Worm (Caenorhabditis elegans) whole organism, midembryonic: Measurements from ENCODE around the gene C25H3.15.

Experiments
- T22C8.4 ChIP-seq: fragments of 200-800 bp; sonication (Bioruptor generic); IDR thresholded peaks from 2 replicates; pipeline ENCODE4 v1.3.6; 2022; ENCODE audit warnings: missing genetic modification characterization, missing compliant biosample characterization
- cog-1 ChIP-seq: sonication (generic microtip); optimal IDR thresholded peaks from 2 replicates; lab custom pipeline; 2016; ENCODE audit warnings: missing genetic modification characterization, missing compliant biosample characterization
- flt-1 ChIP-seq: fragments of 200-800 bp; sonication (Bioruptor generic); IDR thresholded peaks from 2 replicates; pipeline ENCODE4 v1.3.6; 2022; ENCODE audit warnings: missing genetic modification characterization, missing compliant biosample characterization
- klf-2 ChIP-seq: fragments of 200-800 bp; sonication (Bioruptor generic); conservative IDR thresholded peaks from 2 replicates; pipeline ENCODE4 v1.3.6; 2022; ENCODE audit warnings: missing genetic modification reagents, missing genetic modification characterization, missing compliant biosample characterization
- med-1 ChIP-seq: sonication (generic microtip); optimal IDR thresholded peaks from 2 replicates; lab custom pipeline; 2017; ENCODE audit warnings: missing genetic modification characterization, mild to moderate bottlenecking, missing compliant biosample characterization, antibody characterized with exemption, missing genetic modification reagents; ENCODE audit not compliant: insufficient read depth
- ref-1 ChIP-seq: fragments of 200-800 bp; sonication (Bioruptor generic); conservative IDR thresholded peaks from 2 replicates; pipeline ENCODE4 v1.3.6; 2022; ENCODE audit warnings: missing genetic modification reagents, missing genetic modification characterization, missing compliant biosample characterization
- tab-1 ChIP-seq: fragments of 200-800 bp; sonication (Bioruptor generic); IDR thresholded peaks from 2 replicates; pipeline ENCODE4 v1.3.6; 2022; ENCODE audit warnings: missing genetic modification characterization, missing compliant biosample characterization
- ztf-23 ChIP-seq: fragments of 200-800 bp; sonication (Bioruptor generic); IDR thresholded peaks from 2 replicates; pipeline ENCODE4 v1.3.6; 2022; ENCODE audit warnings: missing genetic modification reagents, missing genetic modification characterization, missing compliant biosample characterization
- ztf-29 ChIP-seq: fragments of 200-800 bp; sonication (Bioruptor generic); IDR thresholded peaks from 2 replicates; pipeline ENCODE4 v1.3.6; 2022; ENCODE audit warnings: missing genetic modification reagents, missing genetic modification characterization, missing compliant biosample characterization

Gene C25H3.15

ce11 chrII:5708154-5708553, 43.0 kb downstream of the C25H3.15 start:
- no peak for TF ChIP-seq med-1 (GFP tag; lab: Kevin White, UChicago)

ce11 chrII:5710835-5711234, 45.7 kb downstream of the C25H3.15 start:
- TF ChIP-seq klf-2 (GFP tag; lab: Robert Waterston, UW) (no peak), flt-1 (no peak), ztf-23 (GFP tag; lab: Robert Waterston, UW) (no peak), med-1 (GFP tag; lab: Kevin White, UChicago) (no peak), ztf-29 (no peak)

ce11 chrII:5712126-5712525, 47.0 kb downstream of the C25H3.15 start:
- TF ChIP-seq flt-1 (no peak), ztf-29 (no peak), ref-1 (GFP tag; lab: Robert Waterston, UW) (no peak), ztf-23 (GFP tag; lab: Robert Waterston, UW) (no peak), cog-1 (tag; lab: Kevin White, UChicago) (no peak), klf-2 (GFP tag; lab: Robert Waterston, UW) (no peak), med-1 (GFP tag; lab: Kevin White, UChicago) (no peak), tab-1 (GFP tag; lab: Robert Waterston, UW) (no peak), T22C8.4 (GFP tag; lab: Robert Waterston, UW) (no peak)

- TF ChIP-seq ref-1 (GFP tag; lab: Robert Waterston, UW), result no peak
- 0 out of 2 replicates have a peak, but pooled peaks have one; percentile 13 for TF ChIP-seq flt-1
Observed at ce11 chrII:5714807-5715206, 49.7 kb downstream of the C25H3.15 start, which contains the start of the genes tiar-1 and lelo-4. tiar-1 (minus strand) TSS chrII:5714823. lelo-4 (plus strand) TSS chrII:5714924.
